Fruit fly (Drosophila melanogaster) ovary, adult (tissue): ENCODE data around the gene btsz.
A peak's percentile ranks its signal among the peaks of the same experiment; 100 is the strongest.

Experiments
- CG17801 ChIP-seq: fragments of 200-800 bp; optimal IDR thresholded peaks from 2 replicates; lab custom pipeline; 2019; ENCODE audit warnings: missing biosample characterization, mild to moderate bottlenecking, missing genetic modification characterization, moderate library complexity; ENCODE audit not compliant: partially characterized antibody

The btsz gene

DNA sequence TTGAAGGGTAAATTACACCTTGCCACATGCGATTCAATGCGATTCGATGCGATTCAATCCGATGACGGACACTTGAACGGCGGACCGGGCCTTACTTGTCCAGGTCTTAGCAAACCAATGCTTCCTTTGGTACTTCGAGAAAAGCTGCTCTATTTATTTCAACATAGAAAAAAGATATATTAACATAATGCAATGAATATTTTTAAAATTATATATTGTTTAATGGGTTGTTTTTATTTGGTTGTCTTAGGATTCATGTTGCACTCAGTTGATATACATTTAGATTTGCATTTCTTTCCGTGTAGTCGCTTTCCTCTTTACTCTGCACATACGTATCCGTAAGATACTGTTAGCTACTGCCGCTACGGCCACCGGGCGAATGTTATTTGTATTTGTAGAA, 117.0 kb downstream of the btsz start:
- no peak for TF ChIP-seq CG17801

DNA sequence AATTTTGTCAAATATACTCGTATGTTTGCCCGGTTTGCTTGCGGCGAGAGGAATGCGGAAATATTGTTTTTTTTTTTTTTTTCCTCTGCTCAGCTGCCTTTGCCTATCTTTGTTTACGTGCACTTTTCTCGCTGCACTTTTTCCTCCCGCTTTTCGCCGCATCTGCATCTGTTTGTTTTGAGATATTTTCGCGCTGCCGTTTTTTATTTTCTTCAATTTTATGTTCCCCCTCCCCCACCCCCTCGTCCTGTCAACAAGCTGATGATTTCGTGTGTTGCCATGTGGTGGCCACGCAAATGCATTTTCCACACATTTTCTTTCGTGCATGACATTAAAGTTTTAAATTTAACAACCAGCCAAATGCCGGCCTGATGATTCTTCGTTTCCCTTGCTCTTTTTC, 119.2 kb downstream of the btsz start:
- no peak for TF ChIP-seq CG17801

DNA sequence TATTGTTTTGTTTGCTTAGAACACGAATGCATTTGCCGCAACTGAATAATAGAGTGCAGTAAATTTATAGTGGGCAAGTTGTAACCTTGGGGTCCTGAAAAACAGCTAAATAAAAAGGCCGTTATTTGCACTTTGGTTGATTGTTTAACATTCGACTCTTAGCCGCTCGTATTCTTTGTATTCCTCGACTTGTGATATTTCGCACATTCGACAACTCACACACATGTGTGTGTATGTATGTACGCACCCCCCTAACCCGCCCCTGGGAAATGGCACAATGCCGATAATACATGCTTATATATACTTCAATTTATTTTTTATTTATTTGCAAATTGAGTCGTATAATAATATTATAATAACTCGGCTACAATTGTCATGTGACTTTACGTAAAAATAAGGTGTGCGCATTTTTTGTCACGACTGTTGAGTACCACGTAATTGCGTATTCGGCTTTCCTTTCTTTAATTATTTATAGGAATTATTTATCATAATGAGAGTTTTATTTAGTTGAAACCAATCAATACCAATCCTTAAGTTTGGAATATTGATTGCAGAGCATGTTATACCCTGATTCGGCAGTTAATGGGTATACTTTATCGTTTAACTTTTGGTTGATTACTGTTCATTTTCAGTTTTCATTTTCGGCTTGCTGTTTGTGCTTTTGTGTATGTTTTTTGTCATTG, 120.3 kb downstream of the btsz start:
- TF ChIP-seq CG17801, result peak; percentile 92

DNA sequence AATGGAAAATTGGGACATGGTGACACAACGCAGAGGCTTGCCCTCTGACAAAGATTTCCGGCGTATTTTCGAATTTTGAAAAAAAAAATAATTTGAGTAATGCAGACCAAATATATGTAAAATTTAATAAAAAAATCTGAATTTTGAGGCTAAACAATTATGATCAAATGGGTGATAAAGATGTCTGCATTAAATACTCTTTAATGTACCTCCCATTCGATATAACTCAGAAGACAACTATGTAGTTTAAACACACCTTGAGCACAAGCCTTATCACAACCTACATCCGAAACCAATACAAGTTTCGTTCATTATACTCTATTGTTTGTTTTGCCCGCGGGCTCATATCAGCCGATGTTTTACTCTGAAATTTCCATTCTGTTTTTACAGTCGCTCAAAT, 120.9 kb downstream of the btsz start, which contains the start of gene CG7362:
Gene CG7362 (minus strand): TSS at position 101 of the 400 bp plus-strand sequence.
- TF ChIP-seq CG17801, result no peak
